Worm (Caenorhabditis elegans) whole organism, young adult: ENCODE data around the gene snf-12.

Source experiments
- B0336.3 ChIP-seq: fragments of 200-800 bp; sonication (Bioruptor generic); IDR thresholded peaks from 2 replicates; pipeline ENCODE4 v1.3.6; 2022; ENCODE audit warnings: missing genetic modification characterization, missing compliant biosample characterization
- ama-1 ChIP-seq, 3 experiments: fragments of 150-350 bp in 1 of 3; sonication (generic microtip) in 2 of 3; optimal IDR thresholded peaks; 2 replicates each; lab custom pipeline; 2014 to 2018; ENCODE audit warnings: missing biosample characterization in 2 of 3, missing genetic modification characterization in 2 of 3, missing genetic modification reagents in 2 of 3
- aptf-3 ChIP-seq: fragments of 200-800 bp; sonication (Bioruptor generic); IDR thresholded peaks from 2 replicates; pipeline ENCODE4 v1.3.6; 2022; ENCODE audit warnings: missing genetic modification characterization, missing compliant biosample characterization
- atf-7 ChIP-seq: sonication (generic microtip); optimal IDR thresholded peaks from 2 replicates; lab custom pipeline; 2017; ENCODE audit warnings: mild to moderate bottlenecking, missing genetic modification characterization, missing compliant biosample characterization
- cebp-1 ChIP-seq, 2 experiments: fragments of 200-800 bp in 1 of 2; sonication (Bioruptor generic) in 1 of 2; sonication (generic microtip) in 1 of 2; IDR thresholded peaks in 1 of 2; optimal IDR thresholded peaks in 1 of 2; 2 replicates each; pipeline versions ENCODE4 v1.3.6 to Lab custom; 2017 to 2022; ENCODE audit warnings: missing compliant biosample characterization in 2 of 2, missing genetic modification characterization in 2 of 2, mild to moderate bottlenecking in 1 of 2, missing genetic modification reagents in 1 of 2, moderate library complexity in 1 of 2
- lag-1 ChIP-seq: fragments of 200-800 bp; sonication (Bioruptor generic); IDR thresholded peaks from 2 replicates; pipeline ENCODE4 v1.3.6; 2022; ENCODE audit warnings: missing genetic modification reagents, missing genetic modification characterization, missing compliant biosample characterization
- pha-4 ChIP-seq: fragments of 150-350 bp; sonication (generic microtip); optimal IDR thresholded peaks from 2 replicates; lab custom pipeline; 2014; ENCODE audit warnings: missing biosample characterization, missing genetic modification reagents, missing genetic modification characterization

- TF ChIP-seq cebp-1 (GFP tag; IDR thresholded peaks at IDR 0.05; lab: Robert Waterston, UW) (no peak), cebp-1 (tag; optimal IDR thresholded peaks at IDR 0.05; lab: Kevin White, UChicago) (peak; percentile 61), aptf-3 (GFP tag; lab: Robert Waterston, UW) (no peak), atf-7 (no peak), pha-4 (tag; lab: Kevin White, UChicago) (no peak), ama-1 (optimal IDR thresholded peaks at IDR 0.05; lab: Kevin White, UChicago) (no peak), ama-1 (GFP tag; optimal IDR thresholded peaks at IDR 0.05; lab: Kevin White, UChicago) (no peak), lag-1 (no peak), B0336.3 (GFP tag; lab: Robert Waterston, UW) (no peak)
These were observed 31.7 kb upstream of the snf-12 start, which contains the start of gene C24A3.2 for ce11 chrX:8997450-8998075.
